Worm (Caenorhabditis elegans): ENCODE measurements around the gene nol-10.

The nol-10 gene

ce11 chrIV:7561614-7562142 is 18.7 kb upstream of the nol-10 start, which contains the start of gene ima-3:
ima-3 (minus strand) TSS chrIV:7561664.
- TF ChIP-seq F13H6.1 (tag; optimal IDR thresholded peaks at IDR 0.05) (no peak), skn-1 (tag; optimal IDR thresholded peaks at IDR 0.05) (no peak), blmp-1 (tag; optimal IDR thresholded peaks at IDR 0.05; ENCODE audit: insufficient read depth) (no peak), lin-13 (GFP tag; optimal IDR thresholded peaks at IDR 0.05) (peak; percentile 53), mdl-1 (tag; optimal IDR thresholded peaks at IDR 0.05) (no peak), gmeb-1 (tag; optimal IDR thresholded peaks at IDR 0.05) (peak; percentile 33), snpc-4 (tag; optimal IDR thresholded peaks at IDR 0.05) (no peak), lsy-2 (tag; optimal IDR thresholded peaks at IDR 0.05) (peak in 1 of 2 experiments; percentile 66), ceh-16 (tag; optimal IDR thresholded peaks at IDR 0.05) (no peak), mab-5 (tag; optimal IDR thresholded peaks at IDR 0.05) (no peak), nhr-129 (tag; optimal IDR thresholded peaks at IDR 0.05) (peak; percentile 71), zag-1 (tag; optimal IDR thresholded peaks at IDR 0.05) (peak; percentile 22), nhr-6 (tag; optimal IDR thresholded peaks at IDR 0.05) (no peak), lin-11 (tag; optimal IDR thresholded peaks at IDR 0.05) (no peak), mbf-1 (tag; optimal IDR thresholded peaks at IDR 0.05) (no peak), ztf-4 (tag; optimal IDR thresholded peaks at IDR 0.05) (no peak), sem-4 (tag; optimal IDR thresholded peaks at IDR 0.05) (peak; percentile 60), alr-1 (tag; optimal IDR thresholded peaks at IDR 0.05) (no peak), ztf-1 (GFP tag; conservative IDR thresholded peaks at IDR 0.05) (no peak), sma-3 (GFP tag; optimal IDR thresholded peaks at IDR 0.05) (no peak), fos-1 (tag; optimal IDR thresholded peaks at IDR 0.05) (no peak), Y55F3AM.14 (GFP tag; optimal IDR thresholded peaks at IDR 0.05) (no peak), ama-1 (optimal IDR thresholded peaks at IDR 0.05) (no peak), ceh-82 (tag; optimal IDR thresholded peaks at IDR 0.05) (no peak), nhr-77 (tag; optimal IDR thresholded peaks at IDR 0.05) (no peak), nhr-23 (tag; optimal IDR thresholded peaks at IDR 0.05) (no peak), nhr-12 (tag; optimal IDR thresholded peaks at IDR 0.05) (no peak), egl-27 (tag; optimal IDR thresholded peaks at IDR 0.05) (no peak), lin-39 (tag; optimal IDR thresholded peaks at IDR 0.05) (no peak), nhr-10 (tag; optimal IDR thresholded peaks at IDR 0.05) (no peak), R02D3.7 (tag; optimal IDR thresholded peaks at IDR 0.05) (no peak), unc-39 (tag; optimal IDR thresholded peaks at IDR 0.05) (no peak), nhr-21 (tag; optimal IDR thresholded peaks at IDR 0.05) (no peak), elt-1 (tag; optimal IDR thresholded peaks at IDR 0.05) (no peak), crh-2 (tag; optimal IDR thresholded peaks at IDR 0.05) (peak; percentile 52), peb-1 (tag; optimal IDR thresholded peaks at IDR 0.05) (no peak), dmd-4 (tag; optimal IDR thresholded peaks at IDR 0.05) (no peak), ZK546.5 (tag; optimal IDR thresholded peaks at IDR 0.05) (no peak), nhr-11 (tag; optimal IDR thresholded peaks at IDR 0.05) (no peak), elt-3 (tag; optimal IDR thresholded peaks at IDR 0.05) (no peak), unc-55 (GFP tag; optimal IDR thresholded peaks at IDR 0.05) (peak; percentile 78), aly-2 (tag; optimal IDR thresholded peaks at IDR 0.05) (no peak), C34F6.9 (tag; optimal IDR thresholded peaks at IDR 0.05) (peak; percentile 67), sma-9 (GFP tag; optimal IDR thresholded peaks at IDR 0.05) (no peak), sma-9 (tag; optimal IDR thresholded peaks at IDR 0.05) (no peak), unc-62 (GFP tag; optimal IDR thresholded peaks at IDR 0.05) (no peak), nhr-237 (tag; optimal IDR thresholded peaks at IDR 0.05) (no peak), ztf-11 (tag; optimal IDR thresholded peaks at IDR 0.05) (no peak), nhr-25 (tag; optimal IDR thresholded peaks at IDR 0.05) (no peak)
